Worm (Caenorhabditis elegans) whole organism, L3 larva: ENCODE measurements around the gene Y116A8C.44.

Experiments used
- ZK546.5 ChIP-seq: sonication (generic microtip); optimal IDR thresholded peaks from 2 replicates; lab custom pipeline; 2017; ENCODE audit warnings: missing biosample characterization, missing genetic modification characterization
- ama-1 ChIP-seq: fragments of 150-350 bp; optimal IDR thresholded peaks from 2 replicates; lab custom pipeline; 2018
- ceh-16 ChIP-seq: sonication (generic microtip); optimal IDR thresholded peaks from 2 replicates; lab custom pipeline; 2017; ENCODE audit warnings: missing biosample characterization, missing genetic modification characterization
- ceh-28 ChIP-seq: fragments of 150-350 bp; optimal IDR thresholded peaks from 2 replicates; lab custom pipeline; 2014; ENCODE audit warnings: missing biosample characterization, missing genetic modification reagents, missing genetic modification characterization
- ceh-9 ChIP-seq: sonication (generic microtip); optimal IDR thresholded peaks from 2 replicates; lab custom pipeline; 2018; ENCODE audit warnings: missing biosample characterization, missing genetic modification characterization
- egl-5 ChIP-seq: fragments of 150-350 bp; optimal IDR thresholded peaks from 2 replicates; lab custom pipeline; 2017; ENCODE audit warnings: missing biosample characterization, missing genetic modification reagents, missing genetic modification characterization, inconsistent platforms
- elt-1 ChIP-seq: fragments of 150-350 bp; optimal IDR thresholded peaks from 2 replicates; lab custom pipeline; 2014; ENCODE audit warnings: missing biosample characterization, missing genetic modification characterization
- fkh-2 ChIP-seq: fragments of 150-350 bp; optimal IDR thresholded peaks from 2 replicates; lab custom pipeline; 2014; ENCODE audit warnings: missing biosample characterization, missing genetic modification reagents, missing genetic modification characterization
- hmg-11 ChIP-seq: sonication (generic microtip); optimal IDR thresholded peaks from 2 replicates; lab custom pipeline; 2016; ENCODE audit warnings: missing genetic modification characterization, missing compliant biosample characterization
- lin-15B ChIP-seq: fragments of 150-350 bp; optimal IDR thresholded peaks from 2 replicates; lab custom pipeline; 2014; ENCODE audit warnings: missing biosample characterization, missing genetic modification characterization
- mdl-1 ChIP-seq: fragments of 150-350 bp; optimal IDR thresholded peaks from 2 replicates; lab custom pipeline; 2014; ENCODE audit warnings: missing biosample characterization, missing genetic modification characterization
- mml-1 ChIP-seq: fragments of 150-350 bp; sonication (generic microtip); optimal IDR thresholded peaks from 3 replicates; lab custom pipeline; 2014; ENCODE audit warnings: missing biosample characterization, missing genetic modification characterization
- nfya-1 ChIP-seq: sonication (generic microtip); optimal IDR thresholded peaks from 2 replicates; lab custom pipeline; 2017; ENCODE audit warnings: missing genetic modification characterization, mild to moderate bottlenecking, missing compliant biosample characterization, antibody characterized with exemption, moderate library complexity; ENCODE audit not compliant: insufficient read depth
- nhr-11 ChIP-seq: fragments of 150-350 bp; optimal IDR thresholded peaks from 2 replicates; lab custom pipeline; 2014; ENCODE audit warnings: missing biosample characterization, missing genetic modification characterization
- nhr-12 ChIP-seq: fragments of 150-350 bp; optimal IDR thresholded peaks from 2 replicates; lab custom pipeline; 2014; ENCODE audit warnings: missing biosample characterization, missing genetic modification characterization
- nhr-23 ChIP-seq: fragments of 150-350 bp; optimal IDR thresholded peaks from 2 replicates; lab custom pipeline; 2014; ENCODE audit warnings: missing biosample characterization, missing genetic modification reagents, missing genetic modification characterization
- nhr-237 ChIP-seq: fragments of 150-350 bp; optimal IDR thresholded peaks from 2 replicates; lab custom pipeline; 2014; ENCODE audit warnings: missing biosample characterization, missing genetic modification characterization
- nhr-43 ChIP-seq: sonication (generic microtip); optimal IDR thresholded peaks from 2 replicates; lab custom pipeline; 2016; ENCODE audit warnings: mild to moderate bottlenecking, missing genetic modification characterization, missing compliant biosample characterization; ENCODE audit not compliant: poor library complexity, severe bottlenecking
- nhr-67 ChIP-seq: fragments of 150-350 bp; optimal IDR thresholded peaks from 2 replicates; lab custom pipeline; 2014; ENCODE audit warnings: missing biosample characterization, missing genetic modification characterization
- nhr-76 ChIP-seq: fragments of 150-350 bp; sonication (generic microtip); optimal IDR thresholded peaks from 5 replicates; lab custom pipeline; 2014; ENCODE audit warnings: missing biosample characterization, missing genetic modification characterization
- pqm-1 ChIP-seq: fragments of 150-350 bp; optimal IDR thresholded peaks from 2 replicates; lab custom pipeline; 2017; ENCODE audit warnings: missing biosample characterization, missing genetic modification characterization, inconsistent platforms
- sea-2 ChIP-seq: fragments of 150-350 bp; sonication (generic microtip); optimal IDR thresholded peaks from 4 replicates; lab custom pipeline; 2014; ENCODE audit warnings: missing biosample characterization, missing genetic modification reagents, missing genetic modification characterization
- skn-1 ChIP-seq: fragments of 150-350 bp; optimal IDR thresholded peaks from 2 replicates; lab custom pipeline; 2014; ENCODE audit warnings: missing biosample characterization, missing genetic modification characterization
- snpc-4 ChIP-seq: fragments of 150-350 bp; optimal IDR thresholded peaks from 2 replicates; lab custom pipeline; 2014; ENCODE audit warnings: missing biosample characterization, missing genetic modification characterization
- tbx-2 ChIP-seq: sonication (generic microtip); optimal IDR thresholded peaks from 2 replicates; lab custom pipeline; 2016; ENCODE audit warnings: mild to moderate bottlenecking, missing genetic modification characterization, missing compliant biosample characterization
- unc-39 ChIP-seq: sonication (generic microtip); optimal IDR thresholded peaks from 4 replicates; lab custom pipeline; 2017; ENCODE audit warnings: missing biosample characterization, missing genetic modification characterization
- zag-1 ChIP-seq: fragments of 150-350 bp; optimal IDR thresholded peaks from 2 replicates; lab custom pipeline; 2014; ENCODE audit warnings: missing biosample characterization, missing genetic modification characterization
- ztf-11 ChIP-seq: fragments of 150-350 bp; optimal IDR thresholded peaks from 2 replicates; lab custom pipeline; 2014; ENCODE audit warnings: missing biosample characterization, missing genetic modification characterization

Gene Y116A8C.44

DNA sequence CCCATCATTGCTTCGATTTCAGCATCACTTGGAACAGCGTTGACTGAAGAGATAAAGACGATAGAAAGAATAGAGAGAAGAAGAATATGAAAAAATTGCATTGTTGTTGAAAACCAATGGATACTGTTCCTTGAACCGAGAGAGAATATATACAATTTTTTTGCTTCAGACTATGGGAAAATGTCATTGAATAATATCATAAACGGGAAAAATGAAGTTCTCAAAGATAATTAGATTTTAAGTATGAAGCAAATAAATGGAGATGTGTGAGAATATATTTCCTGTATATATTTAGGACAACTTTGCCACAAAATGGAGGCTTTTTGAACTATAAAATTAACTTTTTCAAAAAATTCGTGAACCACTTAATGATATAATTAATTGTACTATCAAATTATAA, at the start of gene Y116A8C.44:
Y116A8C.44 (minus strand) TSS at position 101 of the 400 bp plus-strand sequence.
- no peak for TF ChIP-seq ceh-28
- no peak for TF ChIP-seq ceh-9 (tag; lab: Kevin White, UChicago)
- TF ChIP-seq nhr-11: no peak
- TF ChIP-seq snpc-4: no peak
- TF ChIP-seq nhr-67: no peak
- no peak for TF ChIP-seq nfya-1 (tag; lab: Kevin White, UChicago)
- no peak for TF ChIP-seq ztf-11 (tag; lab: Kevin White, UChicago)

DNA sequence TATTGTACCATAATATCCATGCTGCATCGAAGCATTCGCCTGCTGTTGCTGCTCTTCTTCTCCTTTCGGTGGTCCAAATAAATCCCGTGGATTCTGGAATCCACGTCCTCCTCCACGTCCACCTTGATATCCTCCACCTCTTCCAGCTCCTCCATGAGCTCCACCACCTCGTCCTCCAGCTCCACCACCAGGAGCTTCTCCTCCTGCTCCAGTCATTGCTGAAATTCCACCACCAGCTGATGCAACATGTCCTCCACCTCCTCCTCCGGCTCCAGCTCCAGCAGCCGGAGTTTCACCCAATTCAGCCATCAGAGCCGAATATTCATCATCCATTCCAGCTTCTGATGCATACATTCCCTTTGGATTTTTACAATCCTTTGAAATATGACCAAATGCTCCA, 47.6 kb upstream of the Y116A8C.44 start:
- no peak for TF ChIP-seq ztf-11 (tag; lab: Kevin White, UChicago)
- no peak for TF ChIP-seq mml-1 (tag; lab: Kevin White, UChicago)
- TF ChIP-seq egl-5 (tag; lab: Kevin White, UChicago): no peak
- TF ChIP-seq lin-15B (tag; lab: Kevin White, UChicago): no peak

DNA sequence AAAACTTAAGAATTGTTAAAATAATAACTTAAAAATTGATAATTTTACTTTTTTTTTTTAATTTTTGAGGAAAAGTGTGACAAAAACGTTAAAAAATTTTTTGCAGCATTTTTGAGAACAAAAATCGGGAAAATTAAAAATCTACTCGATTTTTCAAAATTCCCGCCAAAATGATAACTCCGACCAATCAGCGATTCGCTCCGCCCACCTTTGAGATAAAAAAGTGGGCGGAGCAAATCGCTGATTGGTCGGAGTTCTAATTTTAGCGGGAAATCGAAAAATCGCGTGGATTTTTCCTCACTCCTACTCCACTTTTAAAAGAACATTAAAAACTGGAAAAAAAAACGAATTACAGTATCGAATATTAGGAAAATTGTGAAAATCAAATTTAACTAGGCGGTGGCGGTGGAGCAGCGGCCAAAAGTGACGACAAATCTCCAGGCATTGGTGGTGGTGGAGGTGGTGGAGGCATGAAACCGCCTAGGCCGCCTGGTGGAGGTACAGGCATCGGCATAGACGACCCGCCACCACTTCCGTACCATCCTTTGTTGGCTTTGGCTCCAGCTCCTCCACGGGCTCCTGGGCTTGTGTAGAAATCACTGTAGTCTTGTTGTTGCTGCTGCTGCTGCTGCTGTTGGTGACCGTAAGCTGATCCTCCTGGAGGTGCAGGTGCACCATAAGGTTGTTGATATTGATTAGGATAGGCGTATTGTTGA, 46.4 kb upstream of the Y116A8C.44 start:
- TF ChIP-seq ZK546.5 (tag; lab: Kevin White, UChicago) (no peak), nfya-1 (tag; lab: Kevin White, UChicago) (peak; percentile 98), unc-39 (tag; lab: Kevin White, UChicago) (no peak), nhr-12 (tag; lab: Kevin White, UChicago) (no peak), nhr-43 (tag; lab: Kevin White, UChicago) (no peak)

DNA sequence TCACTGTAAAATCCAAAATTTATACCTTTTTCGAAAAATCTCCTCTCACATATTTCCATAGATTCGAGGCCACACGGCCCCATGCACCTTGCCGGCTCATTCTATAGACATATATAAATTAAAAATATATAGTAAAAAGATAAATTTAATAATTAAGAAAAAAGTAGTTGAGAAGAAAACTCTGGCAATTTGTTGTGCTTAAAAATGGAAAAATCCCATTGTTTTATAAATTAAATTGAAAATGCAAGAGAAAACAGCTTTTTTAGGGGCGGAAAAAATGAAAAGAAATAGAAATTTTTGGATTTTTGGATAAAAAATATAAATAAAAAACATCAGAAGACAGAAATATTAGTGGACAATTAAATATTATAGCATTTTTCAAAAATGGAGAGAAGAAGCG, 45.7 kb upstream of the Y116A8C.44 start, which contains the start of gene Y116A8C.30:
Y116A8C.30 (minus strand) TSS at position 101 of the 400 bp plus-strand sequence.
- TF ChIP-seq ceh-16 (tag; lab: Kevin White, UChicago) (no peak), hmg-11 (tag; lab: Kevin White, UChicago) (no peak), pqm-1 (tag; lab: Kevin White, UChicago) (no peak), ceh-28 (no peak), mdl-1 (tag; lab: Kevin White, UChicago) (no peak), nhr-76 (no peak), ztf-11 (tag; lab: Kevin White, UChicago) (no peak), nhr-23 (no peak), fkh-2 (tag; lab: Kevin White, UChicago) (no peak), tbx-2 (no peak), ama-1 (no peak), zag-1 (tag; lab: Kevin White, UChicago) (no peak), ZK546.5 (tag; lab: Kevin White, UChicago) (no peak), nhr-237 (tag; lab: Kevin White, UChicago) (no peak), skn-1 (tag; lab: Kevin White, UChicago) (no peak)

DNA sequence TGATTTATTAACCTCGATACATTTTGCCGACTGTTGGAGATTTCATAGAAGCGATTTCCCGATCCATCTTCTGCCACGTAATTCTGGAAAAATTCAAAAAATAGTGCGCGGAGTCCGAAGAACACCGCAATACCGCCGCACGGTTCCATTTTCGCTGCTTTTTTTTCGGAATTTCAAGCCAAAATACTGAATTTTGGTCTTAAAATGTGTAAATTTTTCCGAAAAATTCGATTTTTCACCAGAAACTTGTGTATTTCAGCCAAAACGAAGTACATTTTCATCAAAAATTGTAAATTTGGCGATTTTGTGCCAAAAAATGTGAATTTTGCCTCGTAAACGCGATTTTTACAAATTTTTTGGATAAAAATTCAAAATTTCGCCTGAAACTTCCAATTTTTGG, 45.2 kb upstream of the Y116A8C.44 start:
- no peak for TF ChIP-seq nhr-43 (tag; lab: Kevin White, UChicago)
- TF ChIP-seq ceh-28: no peak
- TF ChIP-seq nhr-12 (tag; lab: Kevin White, UChicago): no peak
- TF ChIP-seq elt-1: no peak
- TF ChIP-seq pqm-1 (tag; lab: Kevin White, UChicago): no peak
- TF ChIP-seq fkh-2 (tag; lab: Kevin White, UChicago): no peak
- no peak for TF ChIP-seq skn-1 (tag; lab: Kevin White, UChicago)
- no peak for TF ChIP-seq zag-1 (tag; lab: Kevin White, UChicago)
- TF ChIP-seq ceh-9 (tag; lab: Kevin White, UChicago): no peak
- no peak for TF ChIP-seq nhr-76
- no peak for TF ChIP-seq unc-39 (tag; lab: Kevin White, UChicago)
- no peak for TF ChIP-seq sea-2 (GFP tag; lab: Kevin White, UChicago)

DNA sequence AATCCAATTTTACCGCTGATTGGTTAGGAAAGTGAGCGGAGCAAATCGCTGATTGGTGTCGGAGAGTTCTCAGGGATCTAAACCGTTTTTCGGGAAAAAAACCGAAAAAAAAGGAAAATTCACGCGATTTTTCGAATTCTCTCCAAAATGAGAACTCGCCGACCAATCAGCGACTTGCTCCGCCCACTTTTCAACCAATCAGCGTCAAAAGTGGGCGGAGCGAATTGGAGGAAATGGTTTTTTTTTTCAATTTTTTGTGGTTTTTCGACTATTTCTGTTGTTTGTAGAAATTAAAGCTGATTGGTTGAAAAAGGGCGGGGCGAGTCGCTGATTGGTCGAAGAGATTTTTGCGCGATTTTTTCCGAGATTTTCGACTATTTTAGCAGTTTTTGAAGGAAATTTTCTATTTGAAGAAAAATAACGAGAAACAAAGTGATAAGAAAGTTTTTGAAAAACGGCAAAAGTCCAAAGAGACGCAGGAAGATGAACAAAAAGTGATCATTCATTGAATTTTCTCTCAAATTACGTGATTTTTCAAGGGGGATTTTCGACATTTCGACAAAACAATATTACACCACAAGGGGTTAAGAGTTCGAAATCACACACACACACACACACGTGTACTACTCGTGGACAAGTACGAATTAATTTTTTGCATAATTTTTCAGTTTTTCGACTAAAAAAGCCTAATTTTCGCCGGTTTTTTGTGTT, 42.8 kb upstream of the Y116A8C.44 start:
- no peak for TF ChIP-seq snpc-4
- TF ChIP-seq nfya-1 (tag; lab: Kevin White, UChicago): peak; percentile 92
- TF ChIP-seq, all 47 proteins: peak for 1
